Worm (Caenorhabditis elegans) whole organism, mixed stage, embryonic: ENCODE data around the gene srw-103.

Experiments used
- ceh-39 ChIP-seq: fragments of 150-350 bp; optimal IDR thresholded peaks from 2 replicates; lab custom pipeline; 2014; ENCODE audit warnings: missing biosample characterization, missing genetic modification characterization
- ceh-43 ChIP-seq: fragments of 200-800 bp; sonication (Bioruptor generic); optimal IDR thresholded peaks from 2 replicates; lab custom pipeline; 2018; ENCODE audit warnings: mild to moderate bottlenecking, missing genetic modification characterization, moderate library complexity, missing compliant biosample characterization
- ceh-83 ChIP-seq: fragments of 200-800 bp; sonication (Bioruptor generic); optimal IDR thresholded peaks from 2 replicates; lab custom pipeline; 2018; ENCODE audit warnings: mild to moderate bottlenecking, missing genetic modification characterization, missing compliant biosample characterization
- ces-1 ChIP-seq: fragments of 150-350 bp; optimal IDR thresholded peaks from 2 replicates; lab custom pipeline; 2014; ENCODE audit warnings: missing biosample characterization, missing genetic modification reagents, missing genetic modification characterization
- drap-1 ChIP-seq: fragments of 200-800 bp; sonication (Bioruptor generic); optimal IDR thresholded peaks from 3 replicates; lab custom pipeline; 2018; ENCODE audit warnings: mild to moderate bottlenecking, missing genetic modification characterization, missing compliant biosample characterization
- flh-1 ChIP-seq: fragments of 200-800 bp; sonication (Bioruptor generic); optimal IDR thresholded peaks from 2 replicates; lab custom pipeline; 2018; ENCODE audit warnings: mild to moderate bottlenecking, missing genetic modification characterization, moderate library complexity, missing compliant biosample characterization
- hlh-1 ChIP-seq: fragments of 150-350 bp; optimal IDR thresholded peaks from 2 replicates; lab custom pipeline; 2014; ENCODE audit warnings: missing biosample characterization, missing genetic modification reagents, missing genetic modification characterization
- lin-13 ChIP-seq: fragments of 150-350 bp; optimal IDR thresholded peaks from 2 replicates; lab custom pipeline; 2014; ENCODE audit warnings: missing biosample characterization, missing genetic modification characterization
- mab-5 ChIP-seq: fragments of 150-350 bp; optimal IDR thresholded peaks from 2 replicates; lab custom pipeline; 2014; ENCODE audit warnings: missing biosample characterization, missing genetic modification characterization
- mep-1 ChIP-seq: fragments of 150-350 bp; optimal IDR thresholded peaks from 2 replicates; lab custom pipeline; 2017; ENCODE audit warnings: missing biosample characterization, missing genetic modification reagents, missing genetic modification characterization, inconsistent platforms
- mls-2 ChIP-seq: sonication (generic microtip); optimal IDR thresholded peaks from 2 replicates; lab custom pipeline; 2016; ENCODE audit warnings: mild to moderate bottlenecking, missing genetic modification characterization, moderate library complexity, missing compliant biosample characterization
- nhr-28 ChIP-seq: fragments of 150-350 bp; optimal IDR thresholded peaks from 2 replicates; lab custom pipeline; 2014; ENCODE audit warnings: missing biosample characterization, missing genetic modification characterization
- pha-4 ChIP-seq: fragments of 150-350 bp; optimal IDR thresholded peaks from 2 replicates; lab custom pipeline; 2018; ENCODE audit warnings: missing biosample characterization, missing genetic modification reagents, missing genetic modification characterization
- sem-2 ChIP-seq: fragments of 200-800 bp; sonication (Bioruptor generic); optimal IDR thresholded peaks from 2 replicates; lab custom pipeline; 2018; ENCODE audit warnings: mild to moderate bottlenecking, missing genetic modification characterization, missing compliant biosample characterization
- snpc-4 ChIP-seq: fragments of 150-350 bp; optimal IDR thresholded peaks from 2 replicates; lab custom pipeline; 2014; ENCODE audit warnings: missing biosample characterization, missing genetic modification characterization
- sptf-1 ChIP-seq: sonication (generic microtip); optimal IDR thresholded peaks from 2 replicates; lab custom pipeline; 2017; ENCODE audit warnings: mild to moderate bottlenecking, missing genetic modification characterization, moderate library complexity, missing compliant biosample characterization
- unc-120 ChIP-seq: sonication (generic microtip); optimal IDR thresholded peaks from 2 replicates; lab custom pipeline; 2017; ENCODE audit warnings: missing genetic modification characterization, missing compliant biosample characterization; ENCODE audit not compliant: poor library complexity, severe bottlenecking
- unc-62 ChIP-seq: fragments of 150-350 bp; optimal IDR thresholded peaks from 2 replicates; lab custom pipeline; 2014; ENCODE audit warnings: missing biosample characterization, missing genetic modification reagents, missing genetic modification characterization
- zip-8 ChIP-seq: fragments of 150-350 bp; optimal IDR thresholded peaks from 2 replicates; lab custom pipeline; 2014; ENCODE audit warnings: missing biosample characterization, missing genetic modification characterization
- ztf-11 ChIP-seq: fragments of 150-350 bp; optimal IDR thresholded peaks from 2 replicates; lab custom pipeline; 2014; ENCODE audit warnings: missing biosample characterization, missing genetic modification characterization

The srw-103 gene

DNA sequence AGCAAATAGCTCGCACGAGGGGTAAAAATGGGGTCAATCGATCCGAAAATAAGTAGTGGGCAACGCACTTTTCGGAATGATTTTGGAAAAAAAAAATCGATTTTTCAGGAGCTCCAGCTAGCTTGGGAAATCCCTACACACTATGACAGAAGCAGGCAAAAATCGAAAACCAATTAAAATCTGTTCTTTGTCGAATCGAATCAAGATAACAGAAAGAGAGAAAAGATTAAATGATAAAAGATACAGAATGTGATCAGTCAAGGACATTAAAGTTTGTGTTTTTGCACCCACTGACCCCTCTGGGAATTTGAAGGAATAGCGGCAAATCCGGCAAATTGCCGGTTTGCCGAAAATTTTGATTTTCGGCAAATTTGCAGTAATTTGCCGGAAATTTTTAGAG is 50.4 kb downstream of the srw-103 start:
- TF ChIP-seq ces-1 (GFP tag; lab: Kevin White, UChicago): no peak
- TF ChIP-seq ztf-11: no peak
- no peak for TF ChIP-seq sptf-1
- TF ChIP-seq mab-5 (tag; lab: Kevin White, UChicago): no peak
- TF ChIP-seq zip-8 (tag; lab: Kevin White, UChicago): no peak
- no peak for TF ChIP-seq lin-13 (tag; lab: Kevin White, UChicago)
- TF ChIP-seq mep-1: no peak
- TF ChIP-seq ceh-39: no peak
- no peak for TF ChIP-seq nhr-28 (tag; lab: Kevin White, UChicago)
- no peak for TF ChIP-seq drap-1 (GFP tag; lab: Kevin White, UChicago)
- no peak for TF ChIP-seq sem-2 (GFP tag; lab: Kevin White, UChicago)
- TF ChIP-seq hlh-1 (tag; lab: Kevin White, UChicago): no peak
- TF ChIP-seq ceh-83 (GFP tag; lab: Kevin White, UChicago): no peak
- no peak for TF ChIP-seq pha-4 (tag; lab: Kevin White, UChicago)
- TF ChIP-seq snpc-4 (tag; lab: Kevin White, UChicago): no peak
- TF ChIP-seq mls-2 (tag; lab: Kevin White, UChicago): no peak
- TF ChIP-seq ceh-43: no peak
- no peak for TF ChIP-seq unc-62 (GFP tag; lab: Kevin White, UChicago)
- TF ChIP-seq unc-120: no peak
- no peak for TF ChIP-seq flh-1 (GFP tag; lab: Kevin White, UChicago)
